Worm (Caenorhabditis elegans): Measurements from ENCODE around the gene ZK1127.5.

Gene ZK1127.5

DNA sequence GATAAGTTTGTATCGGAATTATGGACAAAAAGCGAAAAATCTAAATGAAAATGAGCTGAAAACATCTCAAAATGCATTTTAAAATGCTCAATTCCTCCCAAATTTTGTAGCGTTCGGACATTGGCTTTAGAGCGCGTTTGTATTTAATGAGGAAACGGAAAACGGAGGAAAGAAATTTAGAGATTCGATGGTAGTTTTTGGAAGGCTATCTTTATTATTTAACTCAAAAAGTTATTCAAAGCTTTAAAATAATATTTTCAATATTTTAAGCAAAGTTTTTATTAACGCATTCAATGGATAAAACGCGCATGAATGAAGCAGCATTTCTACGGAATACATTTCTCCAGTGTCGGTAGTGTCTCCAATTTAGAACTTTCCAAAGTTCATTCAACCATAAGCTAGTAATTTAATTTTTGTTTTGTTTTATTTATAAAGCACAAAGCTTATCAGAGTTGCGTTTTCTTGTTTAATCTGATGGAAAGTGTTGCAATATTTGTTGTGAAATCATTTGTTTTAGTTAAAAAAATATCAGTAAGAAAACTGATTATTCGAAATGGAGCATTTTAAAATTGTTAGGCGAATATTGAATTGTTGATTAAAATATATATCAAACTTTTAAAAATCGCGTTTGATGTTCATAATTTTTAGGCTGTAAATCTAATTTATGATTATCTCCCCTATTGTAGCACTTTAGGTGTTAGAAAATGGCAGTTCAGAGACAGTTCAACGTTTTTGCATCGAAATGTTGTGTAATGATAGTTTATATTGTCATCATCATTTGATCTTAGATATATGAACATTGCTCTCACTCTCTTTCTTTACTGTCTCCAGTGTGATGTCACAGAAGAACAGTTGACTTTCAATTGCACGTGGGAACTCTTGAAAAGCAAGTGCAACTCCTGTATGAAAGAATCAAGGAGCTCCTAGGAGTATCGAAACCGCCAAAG lies 22.4 kb downstream of the ZK1127.5 start:
- peak; percentile 80 for TF ChIP-seq nhr-90 (tag; optimal IDR thresholded peaks at IDR 0.05; ENCODE audit: poor library complexity)
- TF ChIP-seq alr-1 (tag; optimal IDR thresholded peaks at IDR 0.05; ENCODE audit: borderline replicate concordance): no peak
- TF ChIP-seq lir-3 (tag; optimal IDR thresholded peaks at IDR 0.05; ENCODE audit: poor library complexity): peak; percentile 83
- peak; percentile 31 for TF ChIP-seq F16B12.6 (tag; optimal IDR thresholded peaks at IDR 0.05)
- TF ChIP-seq ceh-63 (GFP tag; optimal IDR thresholded peaks at IDR 0.05): no peak
- TF ChIP-seq nhr-19 (GFP tag; conservative IDR thresholded peaks at IDR 0.05): peak; percentile 56
- TF ChIP-seq ces-1 (GFP tag; optimal IDR thresholded peaks at IDR 0.05): no peak
- TF ChIP-seq C16A3.4 (tag; optimal IDR thresholded peaks at IDR 0.05): peak; percentile 86
- no peak for TF ChIP-seq nhr-28 (tag; optimal IDR thresholded peaks at IDR 0.05)
- TF ChIP-seq zip-4 (GFP tag; optimal IDR thresholded peaks at IDR 0.05): no peak
- TF ChIP-seq pqm-1 (tag; optimal IDR thresholded peaks at IDR 0.05): no peak
- peak; percentile 8 for TF ChIP-seq fkh-10 (GFP tag; optimal IDR thresholded peaks at IDR 0.05)
- TF ChIP-seq sptf-1 (tag; optimal IDR thresholded peaks at IDR 0.05): no peak
- peak; percentile 37 for TF ChIP-seq unc-130 (tag; optimal IDR thresholded peaks at IDR 0.05)
- TF ChIP-seq pax-3 (tag; optimal IDR thresholded peaks at IDR 0.05): peak; percentile 86
- peak; percentile 77 for TF ChIP-seq ceh-90 (tag; optimal IDR thresholded peaks at IDR 0.05)
- TF ChIP-seq aly-2 (tag; optimal IDR thresholded peaks at IDR 0.05): peak; percentile 12
- peak; percentile 84 for TF ChIP-seq nhr-71 (tag; optimal IDR thresholded peaks at IDR 0.05)
- TF ChIP-seq fkh-8 (tag; optimal IDR thresholded peaks at IDR 0.05): peak; percentile 89
- peak; percentile 21 for TF ChIP-seq hlh-4 (tag; optimal IDR thresholded peaks at IDR 0.05)
- TF ChIP-seq egl-13 (tag; optimal IDR thresholded peaks at IDR 0.05): peak; percentile 65
- TF ChIP-seq jun-1 (tag; optimal IDR thresholded peaks at IDR 0.05): no peak
- peak; percentile 65 for TF ChIP-seq vab-15 (tag; optimal IDR thresholded peaks at IDR 0.05)
- TF ChIP-seq egl-27 (tag; optimal IDR thresholded peaks at IDR 0.05): no peak
- peak; percentile 17 for TF ChIP-seq fkh-4 (tag; optimal IDR thresholded peaks at IDR 0.05; ENCODE audit: borderline replicate concordance)
- peak; percentile 66 for TF ChIP-seq snpc-4 (tag; optimal IDR thresholded peaks at IDR 0.05)
- TF ChIP-seq unc-98 (GFP tag; IDR thresholded peaks at IDR 0.05): peak; percentile 88
- TF ChIP-seq Y116A8C.19 (tag; optimal IDR thresholded peaks at IDR 0.05; ENCODE audit: borderline replicate concordance): no peak
- peak; percentile 67 to 68 for TF ChIP-seq efl-1 (optimal IDR thresholded peaks at IDR 0.05)
- peak; percentile 58 to 79 for TF ChIP-seq efl-1 (GFP tag; optimal IDR thresholded peaks at IDR 0.05 in 1 of 2)
- no peak for TF ChIP-seq sup-37 (GFP tag; optimal IDR thresholded peaks at IDR 0.05)
- TF ChIP-seq elt-3 (tag; optimal IDR thresholded peaks at IDR 0.05): peak in 3 of 6 experiments; percentile 24 to 70 (median 42)
- TF ChIP-seq ceh-88 (GFP tag; IDR thresholded peaks at IDR 0.05): peak; percentile 73
- peak; percentile 37 for TF ChIP-seq nhr-77 (tag; optimal IDR thresholded peaks at IDR 0.05)
- TF ChIP-seq zag-1 (tag; optimal IDR thresholded peaks at IDR 0.05): no peak
- peak; percentile 66 for TF ChIP-seq irx-1 (tag; optimal IDR thresholded peaks at IDR 0.05)
- TF ChIP-seq nhr-12 (tag; optimal IDR thresholded peaks at IDR 0.05): no peak
- TF ChIP-seq tbx-2 (tag; optimal IDR thresholded peaks at IDR 0.05): peak; percentile 74
- TF ChIP-seq grh-1 (GFP tag; IDR thresholded peaks at IDR 0.05): no peak
- peak; percentile 79 for TF ChIP-seq snu-23 (GFP tag; optimal IDR thresholded peaks at IDR 0.05)
- no peak for TF ChIP-seq efl-3 (GFP tag; optimal IDR thresholded peaks at IDR 0.05)
- TF ChIP-seq dpl-1 (GFP tag; optimal IDR thresholded peaks at IDR 0.05): peak; percentile 55 to 71 (median 61)
- TF ChIP-seq fos-1 (tag; optimal IDR thresholded peaks at IDR 0.05): peak; percentile 62
- peak; percentile 81 for TF ChIP-seq xbp-1 (tag; optimal IDR thresholded peaks at IDR 0.05)
- TF ChIP-seq sox-4 (tag; optimal IDR thresholded peaks at IDR 0.05): peak; percentile 75
- peak; percentile 35 for TF ChIP-seq elt-2 (tag; optimal IDR thresholded peaks at IDR 0.05)
- peak; percentile 84 for TF ChIP-seq nhr-47 (tag; optimal IDR thresholded peaks at IDR 0.05)
- no peak for TF ChIP-seq tlp-1 (tag; optimal IDR thresholded peaks at IDR 0.05)
- no peak for TF ChIP-seq unc-30 (tag; optimal IDR thresholded peaks at IDR 0.05)
- TF ChIP-seq hlh-17 (GFP tag; optimal IDR thresholded peaks at IDR 0.05; ENCODE audit: borderline replicate concordance): no peak

Measured in whole organism, L1 larva.